Worm (Caenorhabditis elegans) whole organism, young adult: ENCODE results near the gene pap-1.

Source experiments
- F49E8.2 ChIP-seq: sonication (generic microtip); optimal IDR thresholded peaks from 3 replicates; lab custom pipeline; 2017; ENCODE audit warnings: missing genetic modification characterization, mild to moderate bottlenecking, missing compliant biosample characterization, antibody characterized with exemption, moderate library complexity; ENCODE audit not compliant: insufficient read depth
- die-1 ChIP-seq: sonication (generic microtip); optimal IDR thresholded peaks from 2 replicates; lab custom pipeline; 2016; ENCODE audit warnings: missing genotype, mild to moderate bottlenecking, missing genetic modification characterization, missing compliant biosample characterization
- hmg-20 ChIP-seq: fragments of 200-800 bp; sonication (Bioruptor generic); IDR thresholded peaks from 2 replicates; pipeline ENCODE4 v1.3.6; 2022; ENCODE audit warnings: missing genetic modification reagents, missing genetic modification characterization, missing compliant biosample characterization
- lin-35 ChIP-seq, 3 experiments: fragments of 150-350 bp in 2 of 3; sonication (generic microtip) in 1 of 3; optimal IDR thresholded peaks; 2 replicates each; lab custom pipeline; 2014 to 2018; ENCODE audit warnings: missing biosample characterization in 3 of 3, missing genetic modification characterization in 3 of 3, missing genetic modification reagents in 3 of 3
- nhr-90 ChIP-seq: sonication (generic microtip); optimal IDR thresholded peaks from 2 replicates; lab custom pipeline; 2016; ENCODE audit warnings: missing genotype, mild to moderate bottlenecking, missing genetic modification characterization, missing compliant biosample characterization
- pbrm-1 ChIP-seq: fragments of 200-800 bp; sonication (Bioruptor generic); IDR thresholded peaks from 2 replicates; pipeline ENCODE4 v1.3.6; 2022; ENCODE audit warnings: missing genetic modification reagents, missing genetic modification characterization, missing compliant biosample characterization
- unc-62 ChIP-seq: fragments of 150-350 bp; optimal IDR thresholded peaks from 2 replicates; lab custom pipeline; 2014; ENCODE audit warnings: missing biosample characterization, missing genetic modification reagents, missing genetic modification characterization

ce11 chrV:10457247-10457646 is 15.5 kb downstream of the pap-1 start, which contains the start of gene F22E12.1:
- TF ChIP-seq lin-35 (GFP tag; optimal IDR thresholded peaks at IDR 0.05; lab: Kevin White, UChicago) (no peak), unc-62 (GFP tag; lab: Kevin White, UChicago) (no peak), pbrm-1 (no peak), F49E8.2 (tag; lab: Kevin White, UChicago) (no peak), die-1 (tag; lab: Kevin White, UChicago) (no peak), hmg-20 (GFP tag; lab: Robert Waterston, UW) (no peak), nhr-90 (tag; lab: Kevin White, UChicago) (no peak)
